Worm (Caenorhabditis elegans) whole organism, early embryonic: ENCODE results near the gene srgp-1.
A peak's percentile ranks its signal among the peaks of the same experiment; 100 is the strongest.

Experiments used
- ama-1 ChIP-seq: fragments of 150-350 bp; optimal IDR thresholded peaks from 2 replicates; lab custom pipeline; 2014
- ceh-36 ChIP-seq: sonication (generic microtip); optimal IDR thresholded peaks from 2 replicates; lab custom pipeline; 2016; ENCODE audit warnings: missing genetic modification characterization, inconsistent platforms, missing compliant biosample characterization
- ets-7 ChIP-seq: sonication (generic microtip); optimal IDR thresholded peaks from 2 replicates; lab custom pipeline; 2016; ENCODE audit warnings: missing genotype, missing genetic modification characterization, missing compliant biosample characterization
- flt-1 ChIP-seq: fragments of 200-800 bp; sonication (Bioruptor generic); IDR thresholded peaks from 2 replicates; pipeline ENCODE4 v1.3.6; 2022; ENCODE audit warnings: missing genetic modification characterization, missing compliant biosample characterization
- pes-1 ChIP-seq: fragments of 200-800 bp; sonication (Bioruptor generic); IDR thresholded peaks from 2 replicates; pipeline ENCODE4 v1.3.6; 2022; ENCODE audit warnings: missing genetic modification reagents, missing genetic modification characterization, missing compliant biosample characterization
- tbx-11 ChIP-seq: fragments of 200-800 bp; sonication (Bioruptor generic); IDR thresholded peaks from 2 replicates; pipeline ENCODE4 v1.3.6; 2022; ENCODE audit warnings: missing genetic modification characterization, missing compliant biosample characterization
- tra-4 ChIP-seq: sonication (generic microtip); optimal IDR thresholded peaks from 2 replicates; lab custom pipeline; 2017; ENCODE audit warnings: missing genetic modification characterization, missing compliant biosample characterization

DNA sequence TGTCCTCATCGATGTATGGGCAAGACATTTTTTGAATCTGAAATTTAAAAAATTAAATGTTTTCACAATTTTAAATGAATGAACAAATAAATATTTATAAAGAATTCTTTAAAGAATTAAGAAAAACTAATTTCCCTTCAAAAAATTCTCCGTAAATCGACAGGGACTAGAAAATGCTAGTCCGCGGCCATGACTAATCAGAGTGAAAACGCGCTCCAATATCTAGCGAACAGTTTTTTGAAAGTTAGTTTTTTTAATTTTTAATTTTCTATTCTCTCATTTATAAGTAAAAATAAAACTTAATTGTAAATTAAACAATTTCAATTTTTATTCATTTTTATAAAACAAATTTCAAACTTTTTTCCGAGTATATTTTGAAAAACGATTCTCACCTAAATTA, 22.5 kb downstream of the srgp-1 start:
- TF ChIP-seq flt-1 (GFP tag; lab: Robert Waterston, UW) (no peak), ama-1 (lab: Kevin White, UChicago) (no peak), tbx-11 (GFP tag; lab: Robert Waterston, UW) (no peak), ets-7 (no peak), pes-1 (GFP tag; lab: Robert Waterston, UW) (0 out of 2 replicates have a peak, but pooled peaks have one; percentile 28), tra-4 (tag; lab: Kevin White, UChicago) (no peak), ceh-36 (tag; lab: Kevin White, UChicago) (no peak)
